Fruit fly (Drosophila melanogaster) whole organism, embryonic: ENCODE data around the gene stet.

ENCODE experiments used
- Ada2b ChIP-seq: fragments of 200-800 bp; sonication (Bioruptor generic); IDR thresholded peaks from 2 replicates; pipeline ENCODE4 v1.3.6; 2022; ENCODE audit warnings: missing biosample characterization, missing genetic modification characterization
- CG10209 ChIP-seq: fragments of 200-800 bp; sonication (Bioruptor generic); optimal IDR thresholded peaks from 3 replicates; lab custom pipeline; 2017; ENCODE audit warnings: missing biosample characterization, mild to moderate bottlenecking, missing genetic modification characterization, missing genetic modification reagents
- CG10959 ChIP-seq: fragments of 200-800 bp; sonication (Bioruptor generic); IDR thresholded peaks from 2 replicates; pipeline ENCODE4 v1.3.6; 2022; ENCODE audit warnings: missing biosample characterization, missing genetic modification characterization
- CG14441 ChIP-seq: fragments of 200-800 bp; sonication (Bioruptor generic); IDR thresholded peaks from 2 replicates; pipeline ENCODE4 v1.3.6; 2022; ENCODE audit warnings: missing biosample characterization, missing genetic modification characterization
- CG14667 ChIP-seq: fragments of 200-800 bp; sonication (Bioruptor generic); IDR thresholded peaks from 2 replicates; pipeline ENCODE4 v1.3.6; 2022; ENCODE audit warnings: missing biosample characterization, missing genetic modification characterization
- CG16813 ChIP-seq: fragments of 200-800 bp; sonication (Bioruptor generic); IDR thresholded peaks from 3 replicates; pipeline ENCODE4 v1.3.6; 2022; ENCODE audit warnings: missing biosample characterization, missing genetic modification characterization; ENCODE audit not compliant: partially characterized antibody
- CG18011 ChIP-seq: fragments of 200-800 bp; sonication (Bioruptor generic); optimal IDR thresholded peaks from 2 replicates; lab custom pipeline; 2017; ENCODE audit warnings: missing biosample characterization, missing genetic modification characterization, mild to moderate bottlenecking, moderate library complexity, missing genotype
- CG2712 ChIP-seq: fragments of 200-800 bp; optimal IDR thresholded peaks from 3 replicates; lab custom pipeline; 2019; ENCODE audit warnings: missing biosample characterization, mild to moderate bottlenecking, missing genetic modification characterization, moderate library complexity
- CG3065 ChIP-seq: fragments of 200-800 bp; sonication (Bioruptor generic); optimal IDR thresholded peaks from 2 replicates; lab custom pipeline; 2016; ENCODE audit warnings: missing biosample characterization, missing genetic modification characterization
- CG33213 ChIP-seq: fragments of 200-800 bp; sonication (Bioruptor generic); optimal IDR thresholded peaks from 3 replicates; lab custom pipeline; 2016; ENCODE audit warnings: missing biosample characterization, missing genetic modification characterization
- CG4424 ChIP-seq: fragments of 200-800 bp; sonication (Bioruptor generic); optimal IDR thresholded peaks from 3 replicates; lab custom pipeline; 2016; ENCODE audit warnings: missing biosample characterization, missing genetic modification characterization
- CG7357 ChIP-seq: fragments of 200-800 bp; sonication (Bioruptor generic); IDR thresholded peaks from 3 replicates; pipeline ENCODE4 v1.3.6; 2022; ENCODE audit warnings: missing biosample characterization, missing genetic modification characterization
- CG8281 ChIP-seq: fragments of 200-800 bp; sonication (Bioruptor generic); optimal IDR thresholded peaks from 2 replicates; lab custom pipeline; 2018; ENCODE audit warnings: missing biosample characterization, mild to moderate bottlenecking, missing genetic modification characterization, moderate library complexity
- CG8765 ChIP-seq: fragments of 200-800 bp; sonication (Bioruptor generic); IDR thresholded peaks from 2 replicates; pipeline ENCODE4 v1.3.6; 2022; ENCODE audit warnings: missing biosample characterization, missing genetic modification characterization
- CHES-1-like ChIP-seq: fragments of 200-800 bp; sonication (Bioruptor generic); optimal IDR thresholded peaks from 2 replicates; lab custom pipeline; 2016; ENCODE audit warnings: missing biosample characterization, missing genetic modification characterization
- CkIIα-i1 ChIP-seq: fragments of 200-800 bp; sonication (Bioruptor generic); IDR thresholded peaks from 2 replicates; pipeline ENCODE4 v1.3.6; 2022; ENCODE audit warnings: missing biosample characterization, missing genetic modification characterization
- Dip2 ChIP-seq: fragments of 200-800 bp; sonication (Bioruptor generic); IDR thresholded peaks from 2 replicates; pipeline ENCODE4 v1.3.6; 2022; ENCODE audit warnings: missing biosample characterization, missing genetic modification characterization
- Dip3 ChIP-seq: fragments of 200-800 bp; sonication (Bioruptor generic); optimal IDR thresholded peaks from 3 replicates; lab custom pipeline; 2016; ENCODE audit warnings: missing biosample characterization, missing genetic modification characterization
- E2f1 ChIP-seq: fragments of 200-800 bp; sonication (Bioruptor generic); IDR thresholded peaks from 2 replicates; pipeline ENCODE4 v1.3.6; 2022; ENCODE audit warnings: missing biosample characterization, missing genetic modification characterization
- H15 ChIP-seq: fragments of 200-800 bp; sonication (Bioruptor generic); IDR thresholded peaks from 3 replicates; pipeline ENCODE4 v1.3.6; 2022; ENCODE audit warnings: missing biosample characterization, missing genetic modification characterization
- HmgZ ChIP-seq: fragments of 200-800 bp; sonication (Bioruptor generic); optimal IDR thresholded peaks from 2 replicates; lab custom pipeline; 2018; ENCODE audit warnings: missing biosample characterization, mild to moderate bottlenecking, missing genetic modification characterization
- Hr51 ChIP-seq, 2 experiments: fragments of 200-800 bp; sonication (Bioruptor generic); optimal IDR thresholded peaks; 2 replicates in 1 of 2; 3 replicates in 1 of 2; lab custom pipeline; 2016 to 2018; ENCODE audit warnings: missing biosample characterization in 2 of 2, missing genetic modification characterization in 2 of 2, mild to moderate bottlenecking in 1 of 2, moderate library complexity in 1 of 2
- Kr ChIP-seq: fragments of 200-800 bp; sonication (Bioruptor generic); optimal IDR thresholded peaks from 2 replicates; lab custom pipeline; 2017; ENCODE audit warnings: missing biosample characterization, mild to moderate bottlenecking, missing genetic modification characterization
- Lhr ChIP-seq: fragments of 200-800 bp; sonication (Bioruptor generic); optimal IDR thresholded peaks from 3 replicates; lab custom pipeline; 2017; ENCODE audit warnings: mild to moderate bottlenecking, missing biosample characterization, missing genetic modification reagents, missing genetic modification characterization
- NC2β ChIP-seq: fragments of 200-800 bp; sonication (Bioruptor generic); optimal IDR thresholded peaks from 2 replicates; lab custom pipeline; 2016; ENCODE audit warnings: missing biosample characterization, missing genetic modification characterization
- NK7.1 ChIP-seq: fragments of 200-800 bp; sonication (Bioruptor generic); optimal IDR thresholded peaks from 3 replicates; lab custom pipeline; 2016; ENCODE audit warnings: missing biosample characterization, missing genetic modification characterization
- Nf-YB ChIP-seq: fragments of 200-800 bp; sonication (Bioruptor generic); optimal IDR thresholded peaks from 3 replicates; lab custom pipeline; 2019; ENCODE audit warnings: missing biosample characterization, mild to moderate bottlenecking, missing genetic modification characterization, moderate library complexity
- Sox100B ChIP-seq: fragments of 200-800 bp; sonication (Bioruptor generic); optimal IDR thresholded peaks from 3 replicates; lab custom pipeline; 2018; ENCODE audit warnings: missing biosample characterization, mild to moderate bottlenecking, missing genetic modification characterization
- Usf ChIP-seq: fragments of 200-800 bp; sonication (Bioruptor generic); optimal IDR thresholded peaks from 2 replicates; lab custom pipeline; 2017; ENCODE audit warnings: missing genotype, missing biosample characterization, missing genetic modification characterization
- ase ChIP-seq: fragments of 200-800 bp; sonication (Bioruptor generic); IDR thresholded peaks from 3 replicates; pipeline ENCODE4 v1.3.6; 2022; ENCODE audit warnings: missing biosample characterization, missing genetic modification characterization
- az2 ChIP-seq: fragments of 200-800 bp; sonication (Bioruptor generic); optimal IDR thresholded peaks from 3 replicates; lab custom pipeline; 2016; ENCODE audit warnings: missing biosample characterization, missing genetic modification characterization
- cad ChIP-seq: fragments of >200 bp; optimal IDR thresholded peaks from 2 replicates; lab custom pipeline; 2017; ENCODE audit warnings: missing biosample characterization, missing genetic modification characterization
- dm ChIP-seq: fragments of 200-800 bp; sonication (Bioruptor generic); optimal IDR thresholded peaks from 3 replicates; lab custom pipeline; 2016; ENCODE audit warnings: missing biosample characterization, missing genetic modification characterization
- dysf ChIP-seq: fragments of 200-800 bp; sonication (Bioruptor generic); IDR thresholded peaks from 3 replicates; pipeline ENCODE4 v1.3.6; 2022; ENCODE audit warnings: missing biosample characterization, missing genetic modification characterization
- exex ChIP-seq: fragments of 200-800 bp; sonication (Bioruptor generic); optimal IDR thresholded peaks from 4 replicates; lab custom pipeline; 2018; ENCODE audit warnings: missing biosample characterization, mild to moderate bottlenecking, missing genetic modification characterization, moderate library complexity
- grau ChIP-seq: fragments of 200-800 bp; optimal IDR thresholded peaks from 3 replicates; lab custom pipeline; 2019; ENCODE audit warnings: missing biosample characterization, mild to moderate bottlenecking, missing genetic modification characterization, moderate library complexity
- h ChIP-seq: fragments of >200 bp; optimal IDR thresholded peaks from 2 replicates; lab custom pipeline; 2017
- hth ChIP-seq: fragments of >200 bp; optimal IDR thresholded peaks from 2 replicates; lab custom pipeline; 2017; ENCODE audit warnings: inconsistent platforms
- jumu ChIP-seq: fragments of 200-800 bp; sonication (Bioruptor generic); optimal IDR thresholded peaks from 3 replicates; lab custom pipeline; 2016; ENCODE audit warnings: missing biosample characterization, missing genetic modification characterization
- lola ChIP-seq, 3 experiments: fragments of >200 bp in 2 of 3; fragments of 200-800 bp in 1 of 3; sonication (Bioruptor generic) in 1 of 3; optimal IDR thresholded peaks; 2 replicates each; lab custom pipeline; 2017 to 2019; ENCODE audit warnings: missing biosample characterization in 3 of 3, missing genetic modification characterization in 3 of 3, mild to moderate bottlenecking in 1 of 3, moderate library complexity in 1 of 3
- maf-S ChIP-seq: fragments of 200-800 bp; sonication (Bioruptor generic); optimal IDR thresholded peaks from 2 replicates; lab custom pipeline; 2016; ENCODE audit warnings: missing biosample characterization, missing genetic modification characterization
- pb ChIP-seq: fragments of 200-800 bp; sonication (Bioruptor generic); optimal IDR thresholded peaks from 3 replicates; lab custom pipeline; 2016; ENCODE audit warnings: missing biosample characterization, missing genetic modification characterization
- pita ChIP-seq: fragments of 200-800 bp; sonication (Bioruptor generic); optimal IDR thresholded peaks from 2 replicates; lab custom pipeline; 2017; ENCODE audit warnings: missing biosample characterization, mild to moderate bottlenecking, missing genetic modification characterization
- pnt ChIP-seq: fragments of 200-800 bp; sonication (Bioruptor generic); optimal IDR thresholded peaks from 3 replicates; lab custom pipeline; 2016; ENCODE audit warnings: missing biosample characterization, missing genetic modification characterization
- ranshi ChIP-seq: fragments of 200-800 bp; sonication (Bioruptor generic); IDR thresholded peaks from 2 replicates; pipeline ENCODE4 v1.3.6; 2022; ENCODE audit warnings: missing biosample characterization, missing genetic modification characterization
- salm ChIP-seq: fragments of 200-800 bp; sonication (Bioruptor generic); optimal IDR thresholded peaks from 2 replicates; lab custom pipeline; 2018; ENCODE audit warnings: missing biosample characterization, mild to moderate bottlenecking, missing genetic modification characterization
- sens ChIP-seq: fragments of 200-800 bp; sonication (Bioruptor generic); peaks from one replicate; lab custom pipeline; 2016; ENCODE audit warnings: missing biosample characterization, missing genetic modification characterization
- so ChIP-seq: fragments of 200-800 bp; sonication (Bioruptor generic); IDR thresholded peaks from 3 replicates; pipeline ENCODE4 v1.3.6; 2022; ENCODE audit warnings: missing biosample characterization, missing genetic modification characterization
- sqz ChIP-seq: fragments of 200-800 bp; sonication (Bioruptor generic); optimal IDR thresholded peaks from 3 replicates; lab custom pipeline; 2018; ENCODE audit warnings: missing biosample characterization, mild to moderate bottlenecking, missing genetic modification characterization
- ssp ChIP-seq: fragments of 200-800 bp; sonication (Bioruptor generic); IDR thresholded peaks from 2 replicates; pipeline ENCODE4 v1.3.6; 2022; ENCODE audit warnings: missing biosample characterization, missing genetic modification characterization
- tna ChIP-seq: fragments of 200-800 bp; sonication (Bioruptor generic); IDR thresholded peaks from 2 replicates; pipeline ENCODE4 v1.3.6; 2022; ENCODE audit warnings: missing biosample characterization, missing genetic modification characterization; ENCODE audit not compliant: partially characterized antibody

The stet gene

dm6 chr3L:1478998-1479680, 10.2 kb downstream of the stet start (continued):
- TF ChIP-seq Hr51 (GFP tag; optimal IDR thresholded peaks at IDR 0.05; lab: Kevin White, UChicago): peak; percentile 34 to 65
- TF ChIP-seq CG8765: peak; percentile 95
- TF ChIP-seq cad (GFP tag; lab: Kevin White, UChicago): no peak
- TF ChIP-seq CG3065 (GFP tag; lab: Kevin White, UChicago): peak; percentile 17
- peak; percentile 62; the same call in 2 of the 3 replicates for TF ChIP-seq CG7357 (GFP tag; lab: Robert Waterston, UW)
- TF ChIP-seq dm: peak; percentile 19
- peak; percentile 56 for TF ChIP-seq E2f1 (GFP tag; lab: Robert Waterston, UW)
- peak; percentile 44; the same call in 1 of the 3 replicates for TF ChIP-seq ase (GFP tag; lab: Robert Waterston, UW)
- no peak for TF ChIP-seq CG16813 (GFP tag; lab: Robert Waterston, UW)
- peak; percentile 16 for TF ChIP-seq Dip3 (GFP tag; lab: Kevin White, UChicago)
- peak; percentile 47 for TF ChIP-seq NK7.1 (GFP tag; lab: Kevin White, UChicago)
- TF ChIP-seq so: no peak
- TF ChIP-seq Dip2: no peak
- peak; percentile 62 for TF ChIP-seq Usf (GFP tag; lab: Kevin White, UChicago)
- no peak for TF ChIP-seq exex
- TF ChIP-seq CG18011: no peak
- no peak for TF ChIP-seq hth (lab: Kevin White, UChicago)
- TF ChIP-seq h (lab: Kevin White, UChicago): no peak
- peak; percentile 13 for TF ChIP-seq sqz (GFP tag; lab: Kevin White, UChicago)
- TF ChIP-seq CG14667 (GFP tag; lab: Robert Waterston, UW): peak; percentile 70
- peak; percentile 56 for TF ChIP-seq pb (GFP tag; lab: Kevin White, UChicago)
- TF ChIP-seq Lhr (GFP tag; lab: Kevin White, UChicago): peak; percentile 21
- TF ChIP-seq CG10959 (GFP tag; lab: Robert Waterston, UW): peak; percentile 94
- peak; percentile 56 for TF ChIP-seq pnt (GFP tag; lab: Kevin White, UChicago)
- TF ChIP-seq jumu (GFP tag; lab: Kevin White, UChicago): peak; percentile 63
- TF ChIP-seq CG4424 (GFP tag; lab: Kevin White, UChicago): peak; percentile 66
- TF ChIP-seq CG14441 (GFP tag; lab: Robert Waterston, UW): peak; percentile 73
- no peak for TF ChIP-seq Sox100B (GFP tag; lab: Kevin White, UChicago)
- TF ChIP-seq sens (GFP tag; lab: Kevin White, UChicago): peak; percentile 89
- peak; percentile 83 for TF ChIP-seq Kr (GFP tag; lab: Kevin White, UChicago)
- peak; percentile 3 for TF ChIP-seq HmgZ (tag; lab: Kevin White, UChicago)
- peak; percentile 61 for TF ChIP-seq grau (tag; lab: Kevin White, UChicago)
- peak; percentile 52 for TF ChIP-seq CG33213 (GFP tag; lab: Kevin White, UChicago)
- peak; percentile 60 for TF ChIP-seq ssp
- TF ChIP-seq pita (GFP tag; lab: Kevin White, UChicago): no peak
- peak; percentile 2 for TF ChIP-seq CG8281 (tag; lab: Kevin White, UChicago)
- peak; percentile 68 for TF ChIP-seq CG10209 (GFP tag; lab: Kevin White, UChicago)
- peak; percentile 3 for TF ChIP-seq salm (tag; lab: Kevin White, UChicago)
- TF ChIP-seq NC2β (GFP tag; lab: Kevin White, UChicago): peak; percentile 65
- peak; percentile 69; the same call in 1 of the 2 replicates for TF ChIP-seq Ada2b (GFP tag; lab: Robert Waterston, UW)
- TF ChIP-seq lola (GFP tag; optimal IDR thresholded peaks at IDR 0.05; lab: Kevin White, UChicago): peak in 1 of 3 experiments; percentile 86
- peak; percentile 14 for TF ChIP-seq maf-S (GFP tag; lab: Kevin White, UChicago)
- peak; percentile 21 for TF ChIP-seq CHES-1-like (GFP tag; lab: Kevin White, UChicago)
- TF ChIP-seq H15 (GFP tag; lab: Robert Waterston, UW): peak; percentile 37; the same call in 1 of the 3 replicates
- TF ChIP-seq Nf-YB (GFP tag; lab: Kevin White, UChicago): peak; percentile 28
- TF ChIP-seq CkIIα-i1 (GFP tag; lab: Robert Waterston, UW): no peak
- peak; percentile 68 for TF ChIP-seq az2 (GFP tag; lab: Kevin White, UChicago)
- peak; percentile 68; the same call in 1 of the 2 replicates for TF ChIP-seq ranshi (GFP tag; lab: Robert Waterston, UW)
- peak; percentile 60; the same call in 1 of the 3 replicates for TF ChIP-seq dysf (GFP tag; lab: Robert Waterston, UW)
- no peak for TF ChIP-seq tna (GFP tag; lab: Robert Waterston, UW)
- peak; percentile 82 for TF ChIP-seq CG2712
